Fruit fly (Drosophila melanogaster): ENCODE data around the gene vn.
A peak's percentile ranks its signal among the peaks of the same experiment; 100 is the strongest.

vn gene

DNA sequence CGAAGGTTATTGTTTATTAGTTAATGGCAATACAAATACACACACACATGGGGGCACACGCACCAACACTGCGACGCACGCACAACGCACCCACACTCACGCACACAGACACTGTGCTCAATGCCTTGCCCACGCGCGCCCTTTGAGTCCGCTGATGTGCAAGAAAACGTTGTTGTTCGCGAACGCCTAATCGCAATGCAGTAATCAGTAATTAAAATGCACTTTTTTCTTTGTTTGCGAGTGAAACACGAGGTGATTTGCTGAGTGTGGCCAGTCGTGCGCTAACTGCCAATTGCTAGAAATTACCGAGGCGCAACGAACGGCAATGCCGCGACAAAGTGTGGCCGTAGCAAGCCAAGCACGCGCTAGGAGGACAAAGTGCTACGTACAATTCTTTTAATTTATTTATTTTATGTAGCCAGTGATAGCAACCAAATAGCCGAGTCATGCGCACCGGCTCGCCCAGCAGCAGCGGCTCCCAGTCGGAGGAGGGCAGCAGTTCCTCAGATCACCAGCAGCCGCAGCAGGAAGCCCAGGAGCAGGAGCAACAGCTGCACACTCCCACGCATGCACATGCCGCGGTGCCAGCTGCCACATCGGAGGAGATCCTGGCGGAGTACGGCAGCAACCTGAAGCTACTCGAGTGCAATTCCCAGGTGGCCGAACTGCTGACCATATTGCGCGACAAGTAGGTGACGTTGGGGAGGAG is 34.7 kb downstream of the vn start, which contains the start of the genes S6k and kri (continued):
- TF ChIP-seq CG10543 (GFP tag; optimal IDR thresholded peaks at IDR 0.05) (peak; percentile 80), jing (GFP tag; optimal IDR thresholded peaks at IDR 0.05) (no peak), az2 (GFP tag; optimal IDR thresholded peaks at IDR 0.05) (no peak), toy (GFP tag; IDR thresholded peaks at IDR 0.05) (no peak), grau (tag; optimal IDR thresholded peaks at IDR 0.05) (peak; percentile 19), ac (GFP tag; optimal IDR thresholded peaks at IDR 0.05) (no peak), Deaf1 (tag; optimal IDR thresholded peaks at IDR 0.05) (peak; percentile 82), CG9609 (GFP tag; optimal IDR thresholded peaks at IDR 0.05) (no peak), CG10462 (GFP tag; optimal IDR thresholded peaks at IDR 0.05) (no peak), ERR (GFP tag; optimal IDR thresholded peaks at IDR 0.05) (no peak), sd (tag; optimal IDR thresholded peaks at IDR 0.05) (peak; percentile 33), Gug (GFP tag; IDR thresholded peaks at IDR 0.05) (no peak), trh (GFP tag; optimal IDR thresholded peaks at IDR 0.05) (no peak), phol (tag; optimal IDR thresholded peaks at IDR 0.05) (peak; percentile 37), pum (GFP tag; optimal IDR thresholded peaks at IDR 0.05) (no peak), CG10654 (GFP tag; optimal IDR thresholded peaks at IDR 0.05) (no peak), Vsx1 (GFP tag; optimal IDR thresholded peaks at IDR 0.05) (peak; percentile 42), CG1024 (GFP tag; IDR thresholded peaks at IDR 0.05) (no peak), Nf-YC (tag; optimal IDR thresholded peaks at IDR 0.05) (peak; percentile 36), CG16813 (GFP tag; IDR thresholded peaks at IDR 0.05; ENCODE audit: partially characterized antibody) (no peak), CG5245 (GFP tag; optimal IDR thresholded peaks at IDR 0.05) (no peak), HLH3B (GFP tag; IDR thresholded peaks at IDR 0.05) (no peak), dmrt11E (tag; optimal IDR thresholded peaks at IDR 0.05) (no peak), CG6791 (GFP tag; IDR thresholded peaks at IDR 0.05; ENCODE audit: partially characterized antibody) (peak; percentile 49; the same call in 1 of the 3 replicates), wek (GFP tag; optimal IDR thresholded peaks at IDR 0.05) (peak; percentile 17), sna (GFP tag; IDR thresholded peaks at IDR 0.05; ENCODE audit: partially characterized antibody) (no peak), ems (GFP tag; optimal IDR thresholded peaks at IDR 0.05) (peak; percentile 5), ci (GFP tag; IDR thresholded peaks at IDR 0.05) (peak; percentile 56), Med (GFP tag) (peak; percentile 78), stwl (tag; optimal IDR thresholded peaks at IDR 0.05) (peak; percentile 64), mirr (GFP tag; optimal IDR thresholded peaks at IDR 0.05) (peak; percentile 35), CG11093 (GFP tag; IDR thresholded peaks at IDR 0.05) (no peak), pita (GFP tag; optimal IDR thresholded peaks at IDR 0.05) (no peak), scrt (GFP tag; optimal IDR thresholded peaks at IDR 0.05) (peak; percentile 55), ken (GFP tag; IDR thresholded peaks at IDR 0.05) (no peak), CG1832 (GFP tag; optimal IDR thresholded peaks at IDR 0.05) (no peak), pros (GFP tag; optimal IDR thresholded peaks at IDR 0.05) (no peak), NfI (GFP tag; optimal IDR thresholded peaks at IDR 0.05) (no peak), Xrp1 (GFP tag; IDR thresholded peaks at IDR 0.05) (0 out of 2 replicates have a peak, but pooled peaks have one; percentile 16), sug (tag; optimal IDR thresholded peaks at IDR 0.05) (peak; percentile 77), CG2889 (GFP tag; IDR thresholded peaks at IDR 0.05) (no peak), CG4328 (GFP tag; optimal IDR thresholded peaks at IDR 0.05) (no peak), CG12769 (tag; optimal IDR thresholded peaks at IDR 0.05) (peak; percentile 68), Pdp1 (GFP tag; optimal IDR thresholded peaks at IDR 0.05) (peak in 1 of 2 experiments; percentile 53), sens-2 (GFP tag; IDR thresholded peaks at IDR 0.05) (no peak), dati (GFP tag; IDR thresholded peaks at IDR 0.05) (no peak), CG10209 (GFP tag; optimal IDR thresholded peaks at IDR 0.05) (peak; percentile 25), NFAT (GFP tag; IDR thresholded peaks at IDR 0.05) (no peak), Ssrp (tag; optimal IDR thresholded peaks at IDR 0.05) (no peak), tio (GFP tag; optimal IDR thresholded peaks at IDR 0.05) (no peak)

Data from whole organism, embryonic.